Worm (Caenorhabditis elegans): ENCODE data around the gene B0393.7.

DNA sequence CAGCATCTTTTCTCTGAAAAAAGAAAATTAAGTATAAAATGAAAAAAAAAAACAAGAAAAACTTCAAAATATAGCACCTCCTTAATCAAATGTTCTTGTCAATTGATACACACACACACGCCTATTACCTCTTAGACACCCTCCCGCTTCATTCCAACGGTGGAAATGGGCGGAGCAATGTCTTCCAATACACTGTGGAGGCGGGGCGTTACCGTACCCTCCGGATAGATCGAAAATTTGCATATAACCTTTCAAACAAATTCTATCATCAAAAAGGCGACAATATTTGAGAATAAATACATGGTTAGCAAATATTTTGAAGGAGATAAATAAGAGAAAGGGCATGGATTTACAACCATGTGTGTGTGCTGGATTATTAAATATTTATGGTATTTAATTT lies 30.2 kb upstream of the B0393.7 start:
- TF ChIP-seq rnt-1 (tag; optimal IDR thresholded peaks at IDR 0.05) (no peak), nhr-11 (tag; optimal IDR thresholded peaks at IDR 0.05) (no peak), ceh-19 (GFP tag; optimal IDR thresholded peaks at IDR 0.05) (no peak), dve-1 (tag; optimal IDR thresholded peaks at IDR 0.05) (no peak)

All from whole organism, late embryonic.